Fruit fly (Drosophila melanogaster) whole organism, prepupa: ENCODE data around the gene CG5790.

Experiments
- CG6854 ChIP-seq: fragments of 200-800 bp; sonication (Bioruptor generic); optimal IDR thresholded peaks from 2 replicates; lab custom pipeline; 2017; ENCODE audit warnings: missing biosample characterization, mild to moderate bottlenecking, missing genetic modification characterization
- OdsH ChIP-seq: fragments of 200-800 bp; sonication (Bioruptor generic); optimal IDR thresholded peaks from 3 replicates; lab custom pipeline; 2016; ENCODE audit warnings: missing biosample characterization, missing genetic modification characterization

DNA sequence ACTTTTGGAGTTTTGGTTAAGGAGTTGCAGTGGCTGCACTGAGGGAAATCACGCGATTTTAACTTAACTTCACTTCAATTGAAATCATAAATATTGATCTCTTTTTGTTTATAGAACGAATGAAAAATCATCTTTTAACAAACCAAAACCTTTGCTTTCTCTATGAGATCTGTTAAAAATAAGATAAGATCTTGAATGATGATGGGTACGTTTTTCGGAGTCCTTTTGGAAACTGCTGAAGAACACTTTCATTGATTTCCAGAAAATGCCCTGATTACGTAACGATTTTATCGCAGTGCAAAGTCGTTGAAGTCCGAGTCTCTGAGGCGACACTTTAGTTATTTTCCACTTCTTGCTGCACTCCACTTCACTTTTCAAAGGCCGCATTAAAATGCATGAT is 17.7 kb downstream of the CG5790 start:
- TF ChIP-seq CG6854 (GFP tag; lab: Kevin White, UChicago), result peak; percentile 84
- peak; percentile 88 for TF ChIP-seq OdsH (GFP tag; lab: Kevin White, UChicago)
